Fruit fly (Drosophila melanogaster) whole organism, embryonic: Measurements from ENCODE around the gene CG4278.

ENCODE experiments used
- Abd-B ChIP-seq: fragments of 200-800 bp; sonication (Bioruptor generic); optimal IDR thresholded peaks from 2 replicates; lab custom pipeline; 2018; ENCODE audit warnings: missing biosample characterization, mild to moderate bottlenecking, missing genetic modification characterization, moderate library complexity
- Atf6 ChIP-seq: fragments of 200-800 bp; sonication (Bioruptor generic); IDR thresholded peaks from 2 replicates; pipeline ENCODE4 v1.3.6; 2022; ENCODE audit warnings: missing biosample characterization, missing genetic modification characterization
- CG11456 ChIP-seq: fragments of 200-800 bp; sonication (Bioruptor generic); IDR thresholded peaks from 3 replicates; pipeline ENCODE4 v1.3.6; 2022; ENCODE audit warnings: missing biosample characterization, missing genetic modification characterization
- CG12391 ChIP-seq: fragments of 200-800 bp; sonication (Bioruptor generic); optimal IDR thresholded peaks from 3 replicates; lab custom pipeline; 2018; ENCODE audit warnings: missing biosample characterization, mild to moderate bottlenecking, missing genetic modification characterization, moderate library complexity
- CG12659 ChIP-seq: fragments of 200-800 bp; sonication (Bioruptor generic); optimal IDR thresholded peaks from 3 replicates; lab custom pipeline; 2017; ENCODE audit warnings: mild to moderate bottlenecking, missing biosample characterization, missing genetic modification reagents, missing genetic modification characterization
- CG13296 ChIP-seq: fragments of 200-800 bp; sonication (Bioruptor generic); optimal IDR thresholded peaks from 3 replicates; lab custom pipeline; 2018; ENCODE audit warnings: missing biosample characterization, mild to moderate bottlenecking, missing genetic modification characterization
- CG13424 ChIP-seq: fragments of 200-800 bp; sonication (Bioruptor generic); optimal IDR thresholded peaks from 2 replicates; lab custom pipeline; 2019; ENCODE audit warnings: missing biosample characterization, mild to moderate bottlenecking, missing genetic modification characterization, moderate library complexity
- CG15514 ChIP-seq: fragments of 200-800 bp; sonication (Bioruptor generic); optimal IDR thresholded peaks from 3 replicates; lab custom pipeline; 2017; ENCODE audit warnings: missing biosample characterization, missing genetic modification characterization, mild to moderate bottlenecking, moderate library complexity, missing genetic modification reagents
- CG17359 ChIP-seq: fragments of 200-800 bp; sonication (Bioruptor generic); optimal IDR thresholded peaks from 3 replicates; lab custom pipeline; 2018; ENCODE audit warnings: missing biosample characterization, mild to moderate bottlenecking, missing genetic modification characterization, moderate library complexity
- CG17385 ChIP-seq: fragments of 200-800 bp; sonication (Bioruptor generic); optimal IDR thresholded peaks from 3 replicates; lab custom pipeline; 2018; ENCODE audit warnings: missing biosample characterization, mild to moderate bottlenecking, missing genetic modification characterization
- CG18764 ChIP-seq: fragments of 200-800 bp; sonication (Bioruptor generic); optimal IDR thresholded peaks from 3 replicates; lab custom pipeline; 2016; ENCODE audit warnings: missing biosample characterization, missing genetic modification characterization
- CG30020 ChIP-seq: fragments of 200-800 bp; optimal IDR thresholded peaks from 2 replicates; lab custom pipeline; 2019; ENCODE audit warnings: missing biosample characterization, mild to moderate bottlenecking, missing genetic modification characterization, moderate library complexity
- CG4360 ChIP-seq: fragments of 200-800 bp; sonication (Bioruptor generic); IDR thresholded peaks from 2 replicates; pipeline ENCODE4 v1.3.6; 2022; ENCODE audit warnings: missing biosample characterization, missing genetic modification characterization
- CG6175 ChIP-seq: fragments of 200-800 bp; sonication (Bioruptor generic); IDR thresholded peaks from 3 replicates; pipeline ENCODE4 v1.3.6; 2022; ENCODE audit warnings: missing biosample characterization, missing genetic modification characterization
- CG8478 ChIP-seq: fragments of >200 bp; optimal IDR thresholded peaks from 2 replicates; lab custom pipeline; 2018
- CG8765 ChIP-seq: fragments of 200-800 bp; sonication (Bioruptor generic); IDR thresholded peaks from 2 replicates; pipeline ENCODE4 v1.3.6; 2022; ENCODE audit warnings: missing biosample characterization, missing genetic modification characterization
- CG9727 ChIP-seq: fragments of 200-800 bp; sonication (Bioruptor generic); optimal IDR thresholded peaks from 3 replicates; lab custom pipeline; 2017; ENCODE audit warnings: missing biosample characterization, mild to moderate bottlenecking, missing genetic modification characterization
- CG9817 ChIP-seq: fragments of 200-800 bp; sonication (Bioruptor generic); optimal IDR thresholded peaks from 2 replicates; lab custom pipeline; 2018; ENCODE audit warnings: missing biosample characterization, mild to moderate bottlenecking, missing genetic modification characterization, moderate library complexity
- CTCF ChIP-seq: fragments of 200-800 bp; sonication (Bioruptor generic); optimal IDR thresholded peaks from 2 replicates; lab custom pipeline; 2017; ENCODE audit warnings: missing biosample characterization, mild to moderate bottlenecking, missing genetic modification characterization, moderate library complexity
- CkIIα-i1 ChIP-seq: fragments of 200-800 bp; sonication (Bioruptor generic); IDR thresholded peaks from 2 replicates; pipeline ENCODE4 v1.3.6; 2022; ENCODE audit warnings: missing biosample characterization, missing genetic modification characterization
- CoRest ChIP-seq: fragments of 200-800 bp; sonication (Bioruptor generic); optimal IDR thresholded peaks from 3 replicates; lab custom pipeline; 2018; ENCODE audit warnings: missing biosample characterization, mild to moderate bottlenecking, missing genetic modification characterization, moderate library complexity
- Doc2 ChIP-seq: fragments of 200-800 bp; sonication (Bioruptor generic); IDR thresholded peaks from 2 replicates; pipeline ENCODE4 v1.3.6; 2022; ENCODE audit warnings: missing biosample characterization, missing genetic modification characterization
- Ets97D ChIP-seq: fragments of 200-800 bp; sonication (Bioruptor generic); optimal IDR thresholded peaks from 3 replicates; lab custom pipeline; 2016; ENCODE audit warnings: missing biosample characterization, missing genetic modification characterization
- HHEX ChIP-seq: fragments of 200-800 bp; sonication (Bioruptor generic); optimal IDR thresholded peaks from 3 replicates; lab custom pipeline; 2017; ENCODE audit warnings: missing biosample characterization, mild to moderate bottlenecking, missing genetic modification characterization, missing genetic modification reagents
- Hand ChIP-seq: fragments of 200-800 bp; sonication (Bioruptor generic); optimal IDR thresholded peaks from 2 replicates; lab custom pipeline; 2017; ENCODE audit warnings: mild to moderate bottlenecking, missing biosample characterization, missing genetic modification reagents, missing genetic modification characterization
- Hr51 ChIP-seq, 2 experiments: fragments of 200-800 bp; sonication (Bioruptor generic); optimal IDR thresholded peaks; 2 replicates in 1 of 2; 3 replicates in 1 of 2; lab custom pipeline; 2016 to 2018; ENCODE audit warnings: missing biosample characterization in 2 of 2, missing genetic modification characterization in 2 of 2, mild to moderate bottlenecking in 1 of 2, moderate library complexity in 1 of 2
- Hsf ChIP-seq: fragments of 200-800 bp; sonication (Bioruptor generic); optimal IDR thresholded peaks from 3 replicates; lab custom pipeline; 2016; ENCODE audit warnings: missing biosample characterization, missing genetic modification characterization
- Myb ChIP-seq: fragments of 200-800 bp; sonication (Bioruptor generic); optimal IDR thresholded peaks from 2 replicates; lab custom pipeline; 2016; ENCODE audit warnings: missing biosample characterization, missing genetic modification characterization
- Scr ChIP-seq: fragments of 200-800 bp; sonication (Bioruptor generic); IDR thresholded peaks from 2 replicates; pipeline ENCODE4 v1.3.6; 2022; ENCODE audit warnings: missing biosample characterization, missing genetic modification characterization; ENCODE audit not compliant: partially characterized antibody
- Ssrp ChIP-seq: fragments of 200-800 bp; sonication (Bioruptor generic); optimal IDR thresholded peaks from 2 replicates; lab custom pipeline; 2018; ENCODE audit warnings: missing biosample characterization, mild to moderate bottlenecking, missing genetic modification characterization, moderate library complexity
- ac ChIP-seq: fragments of 200-800 bp; sonication (Bioruptor generic); optimal IDR thresholded peaks from 3 replicates; lab custom pipeline; 2017; ENCODE audit warnings: missing biosample characterization, mild to moderate bottlenecking, missing genetic modification characterization
- br ChIP-seq: fragments of >200 bp; optimal IDR thresholded peaks from 2 replicates; lab custom pipeline; 2017
- fd64A ChIP-seq: fragments of 200-800 bp; sonication (Bioruptor generic); optimal IDR thresholded peaks from 3 replicates; lab custom pipeline; 2018; ENCODE audit warnings: missing biosample characterization, mild to moderate bottlenecking, missing genetic modification characterization
- grn ChIP-seq: fragments of 200-800 bp; sonication (Bioruptor generic); optimal IDR thresholded peaks from 3 replicates; lab custom pipeline; 2017; ENCODE audit warnings: missing biosample characterization, missing genetic modification characterization
- kay ChIP-seq: fragments of 200-800 bp; sonication (Bioruptor generic); optimal IDR thresholded peaks from 2 replicates; lab custom pipeline; 2016; ENCODE audit warnings: missing biosample characterization, missing genetic modification characterization
- klu ChIP-seq: fragments of 200-800 bp; sonication (Bioruptor generic); IDR thresholded peaks from 2 replicates; pipeline ENCODE4 v1.3.6; 2022; ENCODE audit warnings: missing biosample characterization, missing genetic modification characterization
- kni ChIP-seq: fragments of 200-800 bp; sonication (Bioruptor generic); optimal IDR thresholded peaks from 3 replicates; lab custom pipeline; 2017; ENCODE audit warnings: mild to moderate bottlenecking, missing biosample characterization, missing genetic modification reagents, missing genetic modification characterization
- knrl ChIP-seq: fragments of 200-800 bp; sonication (Bioruptor generic); IDR thresholded peaks from 3 replicates; pipeline ENCODE4 v1.3.6; 2022; ENCODE audit warnings: missing biosample characterization, missing genetic modification characterization; ENCODE audit not compliant: partially characterized antibody
- mam ChIP-seq: fragments of 200-800 bp; sonication (Bioruptor generic); optimal IDR thresholded peaks from 3 replicates; lab custom pipeline; 2016; ENCODE audit warnings: missing biosample characterization, missing genetic modification characterization
- mirr ChIP-seq: fragments of 200-800 bp; sonication (Bioruptor generic); optimal IDR thresholded peaks from 3 replicates; lab custom pipeline; 2018; ENCODE audit warnings: missing biosample characterization, mild to moderate bottlenecking, missing genetic modification characterization
- onecut ChIP-seq: fragments of 200-800 bp; sonication (Bioruptor generic); IDR thresholded peaks from 2 replicates; pipeline ENCODE4 v1.3.6; 2022; ENCODE audit warnings: missing biosample characterization, missing genetic modification characterization
- pros ChIP-seq: fragments of 200-800 bp; sonication (Bioruptor generic); optimal IDR thresholded peaks from 3 replicates; lab custom pipeline; 2019; ENCODE audit warnings: missing biosample characterization, mild to moderate bottlenecking, missing genetic modification characterization, moderate library complexity
- pzg ChIP-seq: fragments of 200-800 bp; sonication (Bioruptor generic); optimal IDR thresholded peaks from 3 replicates; lab custom pipeline; 2018; ENCODE audit warnings: missing biosample characterization, mild to moderate bottlenecking, missing genetic modification characterization, moderate library complexity
- repo ChIP-seq: fragments of 200-800 bp; sonication (Bioruptor generic); optimal IDR thresholded peaks from 2 replicates; lab custom pipeline; 2016; ENCODE audit warnings: missing biosample characterization, missing genetic modification characterization
- run ChIP-seq: fragments of 200-800 bp; sonication (Bioruptor generic); optimal IDR thresholded peaks from 3 replicates; lab custom pipeline; 2018; ENCODE audit warnings: missing biosample characterization, mild to moderate bottlenecking, missing genetic modification characterization
- slou ChIP-seq: fragments of 200-800 bp; sonication (Bioruptor generic); optimal IDR thresholded peaks from 3 replicates; lab custom pipeline; 2016; ENCODE audit warnings: missing biosample characterization, missing genetic modification characterization
- unpg ChIP-seq: fragments of 200-800 bp; sonication (Bioruptor generic); optimal IDR thresholded peaks from 3 replicates; lab custom pipeline; 2018; ENCODE audit warnings: missing biosample characterization, mild to moderate bottlenecking, missing genetic modification characterization, moderate library complexity
- vnd ChIP-seq: fragments of 200-800 bp; sonication (Bioruptor generic); IDR thresholded peaks from 3 replicates; pipeline ENCODE4 v1.3.6; 2022; ENCODE audit warnings: missing biosample characterization, missing genetic modification characterization; ENCODE audit not compliant: partially characterized antibody
- zf30C ChIP-seq: fragments of 200-800 bp; sonication (Bioruptor generic); optimal IDR thresholded peaks from 3 replicates; lab custom pipeline; 2018; ENCODE audit warnings: missing biosample characterization, mild to moderate bottlenecking, missing genetic modification characterization

The CG4278 gene

DNA sequence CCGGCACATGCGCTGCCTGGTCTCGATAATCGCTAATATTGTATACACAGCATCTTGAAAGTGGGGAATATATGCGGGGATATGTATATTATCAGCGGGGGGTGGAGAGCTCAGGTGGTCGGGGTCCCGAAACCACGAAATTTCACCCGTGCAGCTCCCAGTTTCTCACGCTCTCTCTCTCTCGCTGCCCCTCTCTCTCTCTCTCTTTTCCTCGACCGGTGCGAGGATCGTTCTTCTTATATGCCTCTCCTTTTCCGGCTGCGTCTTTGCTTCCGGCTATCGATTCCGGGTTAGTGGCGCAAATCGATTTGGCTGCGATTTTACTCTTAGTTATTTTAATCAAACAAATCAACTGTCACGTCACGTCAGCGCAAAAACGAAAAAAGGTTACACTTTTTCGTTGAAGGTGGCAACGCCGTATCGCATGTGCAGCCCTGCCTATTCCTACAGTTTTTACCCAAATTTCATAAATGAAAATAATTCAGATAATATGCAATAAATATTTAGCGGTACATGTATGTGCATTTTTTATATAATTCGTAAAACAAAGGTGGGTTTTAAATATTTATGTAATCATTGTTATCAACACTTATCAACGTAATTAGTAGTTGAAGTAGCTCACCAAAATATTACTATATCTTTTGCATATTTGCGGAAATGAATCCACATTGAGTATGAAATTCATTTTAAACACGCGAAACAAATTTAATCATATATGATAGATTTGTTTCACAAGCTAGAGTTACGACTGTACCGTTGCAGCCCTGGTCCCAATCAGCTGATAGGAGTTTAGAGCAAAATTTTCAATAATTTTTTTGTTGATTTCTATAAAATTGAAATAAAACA lies 27.2 kb upstream of the CG4278 start, which contains the start of the genes heix and CG17328 (continued):
- TF ChIP-seq mirr (GFP tag; lab: Kevin White, UChicago), result peak; percentile 37
- peak; percentile 79 for TF ChIP-seq CG9817 (tag; lab: Kevin White, UChicago)
- peak; percentile 8; the same call in 1 of the 2 replicates for TF ChIP-seq onecut (GFP tag; lab: Robert Waterston, UW)
- peak; percentile 75 for TF ChIP-seq slou (GFP tag; lab: Kevin White, UChicago)
- TF ChIP-seq CG17385 (GFP tag; lab: Kevin White, UChicago), result peak; percentile 58
- TF ChIP-seq br (lab: Kevin White, UChicago), result no peak
- TF ChIP-seq pros (GFP tag; lab: Kevin White, UChicago), result no peak
- peak; percentile 61 for TF ChIP-seq pzg (GFP tag; lab: Kevin White, UChicago)
- TF ChIP-seq HHEX (GFP tag; lab: Kevin White, UChicago), result peak; percentile 41
- TF ChIP-seq Hr51 (GFP tag; optimal IDR thresholded peaks at IDR 0.05; lab: Kevin White, UChicago), result peak in 1 of 2 experiments; percentile 13
- TF ChIP-seq repo (GFP tag; lab: Kevin White, UChicago), result no peak
- peak; percentile 64; the same call in 1 of the 2 replicates for TF ChIP-seq CG8765
- peak; percentile 34 for TF ChIP-seq kay
- peak; percentile 68 for TF ChIP-seq unpg
- no peak for TF ChIP-seq knrl (GFP tag; lab: Robert Waterston, UW)
- no peak for TF ChIP-seq Abd-B (GFP tag; lab: Kevin White, UChicago)
- TF ChIP-seq ac (GFP tag; lab: Kevin White, UChicago), result no peak
- peak; percentile 82 for TF ChIP-seq CG12391 (tag; lab: Kevin White, UChicago)
- TF ChIP-seq CG13296, result peak; percentile 73
- TF ChIP-seq Ets97D (GFP tag; lab: Kevin White, UChicago), result peak; percentile 74
- no peak for TF ChIP-seq CG8478
- no peak for TF ChIP-seq zf30C (GFP tag; lab: Kevin White, UChicago)
- no peak for TF ChIP-seq CG6175
- no peak for TF ChIP-seq run (tag; lab: Kevin White, UChicago)
- no peak for TF ChIP-seq CkIIα-i1 (GFP tag; lab: Robert Waterston, UW)
- no peak for TF ChIP-seq Scr (GFP tag; lab: Robert Waterston, UW)
- no peak for TF ChIP-seq kni (GFP tag; lab: Kevin White, UChicago)
- peak; percentile 64 for TF ChIP-seq CG30020 (tag; lab: Kevin White, UChicago)
- peak; percentile 39 for TF ChIP-seq Myb (GFP tag; lab: Kevin White, UChicago)
- TF ChIP-seq CG15514 (GFP tag; lab: Kevin White, UChicago), result peak; percentile 43
- no peak for TF ChIP-seq CG4360 (GFP tag; lab: Robert Waterston, UW)
- TF ChIP-seq grn (GFP tag; lab: Kevin White, UChicago), result no peak
- peak; percentile 81 for TF ChIP-seq CG13424 (tag; lab: Kevin White, UChicago)
- TF ChIP-seq CG11456 (GFP tag; lab: Robert Waterston, UW), result peak; percentile 65; the same call in 1 of the 3 replicates
- no peak for TF ChIP-seq CTCF
- TF ChIP-seq Hsf, result peak; percentile 76
- TF ChIP-seq Ssrp (tag; lab: Kevin White, UChicago), result peak; percentile 66
- no peak for TF ChIP-seq Doc2 (GFP tag; lab: Robert Waterston, UW)
- peak; percentile 49 for TF ChIP-seq CG18764
- TF ChIP-seq CG17359 (tag; lab: Kevin White, UChicago), result peak; percentile 63
- TF ChIP-seq Hand, result no peak
- no peak; the same call in 1 of the 2 replicates for TF ChIP-seq klu (GFP tag; lab: Robert Waterston, UW)
- no peak for TF ChIP-seq fd64A (GFP tag; lab: Kevin White, UChicago)
- TF ChIP-seq CoRest (tag; lab: Kevin White, UChicago), result peak; percentile 85
- TF ChIP-seq CG9727 (GFP tag; lab: Kevin White, UChicago), result peak; percentile 77
- TF ChIP-seq CG12659 (GFP tag; lab: Kevin White, UChicago), result peak; percentile 80
- peak; percentile 87 for TF ChIP-seq mam (GFP tag; lab: Kevin White, UChicago)
- no peak for TF ChIP-seq vnd
- TF ChIP-seq Atf6, result peak; percentile 43; the same call in 1 of the 2 replicates
